Fruit fly (Drosophila melanogaster) whole organism, prepupa: Measurements from ENCODE around the gene tutl.

Experiments used
- CG9139 ChIP-seq: fragments of 200-800 bp; sonication (Bioruptor generic); optimal IDR thresholded peaks from 3 replicates; lab custom pipeline; 2017; ENCODE audit warnings: missing biosample characterization, mild to moderate bottlenecking, missing genetic modification characterization
- fkh ChIP-seq: fragments of 200-800 bp; sonication (Bioruptor generic); optimal IDR thresholded peaks from 3 replicates; lab custom pipeline; 2017; ENCODE audit warnings: missing biosample characterization, mild to moderate bottlenecking, missing genetic modification characterization, moderate library complexity

- TF ChIP-seq fkh (GFP tag; lab: Kevin White, UChicago) (no peak), CG9139 (no peak)
These were observed 28.0 kb upstream of the tutl start for dm6 chr2L:4254945-4255344.
